Worm (Caenorhabditis elegans) whole organism, young adult: ENCODE results near the gene nse-4.

Experiments used
- B0336.3 ChIP-seq: fragments of 200-800 bp; sonication (Bioruptor generic); IDR thresholded peaks from 2 replicates; pipeline ENCODE4 v1.3.6; 2022; ENCODE audit warnings: missing genetic modification characterization, missing compliant biosample characterization
- C17E4.6 ChIP-seq: fragments of 200-800 bp; sonication (Bioruptor generic); IDR thresholded peaks from 2 replicates; pipeline ENCODE4 v1.3.6; 2022; ENCODE audit warnings: missing genetic modification reagents, missing genetic modification characterization, missing compliant biosample characterization
- F39B2.1 ChIP-seq: fragments of 200-800 bp; sonication (Bioruptor generic); IDR thresholded peaks from 2 replicates; pipeline ENCODE4 v1.3.6; 2022; ENCODE audit warnings: missing genetic modification reagents, missing genetic modification characterization, missing compliant biosample characterization
- F49E8.2 ChIP-seq: sonication (generic microtip); optimal IDR thresholded peaks from 3 replicates; lab custom pipeline; 2017; ENCODE audit warnings: missing genetic modification characterization, mild to moderate bottlenecking, missing compliant biosample characterization, antibody characterized with exemption, moderate library complexity; ENCODE audit not compliant: insufficient read depth
- F55B11.4 ChIP-seq: sonication (generic microtip); optimal IDR thresholded peaks from 2 replicates; lab custom pipeline; 2016; ENCODE audit warnings: missing compliant biosample characterization, missing genetic modification characterization, borderline replicate concordance; ENCODE audit not compliant: insufficient read depth
- F57C9.4 ChIP-seq: sonication (generic microtip); optimal IDR thresholded peaks from 2 replicates; lab custom pipeline; 2017; ENCODE audit warnings: mild to moderate bottlenecking, missing genetic modification characterization, missing compliant biosample characterization
- Y53G8AR.9 ChIP-seq: fragments of 200-800 bp; sonication (Bioruptor generic); conservative IDR thresholded peaks from 2 replicates; pipeline ENCODE4 v1.3.6; 2022; ENCODE audit warnings: missing genetic modification reagents, missing genetic modification characterization, missing compliant biosample characterization
- Y56A3A.18 ChIP-seq: fragments of 200-800 bp; sonication (Bioruptor generic); IDR thresholded peaks from 2 replicates; pipeline ENCODE4 v1.3.6; 2022; ENCODE audit warnings: missing genetic modification reagents, missing genetic modification characterization, missing compliant biosample characterization
- Y67H2A.10 ChIP-seq: fragments of 200-800 bp; sonication (Bioruptor generic); conservative IDR thresholded peaks from 2 replicates; pipeline ENCODE4 v1.3.6; 2022; ENCODE audit warnings: missing genetic modification reagents, missing genetic modification characterization, missing compliant biosample characterization
- athp-1 ChIP-seq: sonication (generic microtip); optimal IDR thresholded peaks from 2 replicates; lab custom pipeline; 2017; ENCODE audit warnings: mild to moderate bottlenecking, missing genetic modification characterization, missing compliant biosample characterization
- bed-1 ChIP-seq: fragments of 200-800 bp; sonication (Bioruptor generic); IDR thresholded peaks from 2 replicates; pipeline ENCODE4 v1.3.6; 2022; ENCODE audit warnings: missing genetic modification reagents, missing genetic modification characterization, missing compliant biosample characterization
- ceh-100 ChIP-seq: fragments of 200-800 bp; sonication (Bioruptor generic); IDR thresholded peaks from 2 replicates; pipeline ENCODE4 v1.3.6; 2022; ENCODE audit warnings: missing genetic modification reagents, missing genetic modification characterization, missing compliant biosample characterization
- ceh-40 ChIP-seq: fragments of 200-800 bp; sonication (Bioruptor generic); IDR thresholded peaks from 2 replicates; pipeline ENCODE4 v1.3.6; 2022; ENCODE audit warnings: missing genetic modification characterization, missing compliant biosample characterization
- ceh-58 ChIP-seq: fragments of 200-800 bp; sonication (Bioruptor generic); IDR thresholded peaks from 2 replicates; pipeline ENCODE4 v1.3.6; 2022; ENCODE audit warnings: missing genetic modification characterization, missing compliant biosample characterization
- ceh-79 ChIP-seq: sonication (generic microtip); optimal IDR thresholded peaks from 2 replicates; lab custom pipeline; 2017; ENCODE audit warnings: mild to moderate bottlenecking, missing genetic modification characterization, missing compliant biosample characterization
- die-1 ChIP-seq: sonication (generic microtip); optimal IDR thresholded peaks from 2 replicates; lab custom pipeline; 2016; ENCODE audit warnings: missing genotype, mild to moderate bottlenecking, missing genetic modification characterization, missing compliant biosample characterization
- dox-1 ChIP-seq: fragments of 200-800 bp; sonication (Bioruptor generic); IDR thresholded peaks from 2 replicates; pipeline ENCODE4 v1.3.6; 2022; ENCODE audit warnings: missing genetic modification reagents, missing genetic modification characterization, missing compliant biosample characterization
- dpl-1 ChIP-seq: fragments of 150-350 bp; optimal IDR thresholded peaks from 2 replicates; lab custom pipeline; 2014; ENCODE audit warnings: missing biosample characterization, missing genetic modification reagents, missing genetic modification characterization
- egl-18 ChIP-seq: fragments of 200-800 bp; sonication (Bioruptor generic); IDR thresholded peaks from 2 replicates; pipeline ENCODE4 v1.3.6; 2022; ENCODE audit warnings: missing genetic modification reagents, missing genetic modification characterization, missing compliant biosample characterization
- egl-44 ChIP-seq: fragments of 200-800 bp; sonication (Bioruptor generic); IDR thresholded peaks from 2 replicates; pipeline ENCODE4 v1.3.6; 2022; ENCODE audit warnings: missing genetic modification reagents, missing genetic modification characterization, missing compliant biosample characterization
- fkh-3 ChIP-seq: sonication (generic microtip); optimal IDR thresholded peaks from 2 replicates; lab custom pipeline; 2016; ENCODE audit warnings: mild to moderate bottlenecking, missing genetic modification characterization, missing compliant biosample characterization
- hrde-1 ChIP-seq: sonication (generic microtip); optimal IDR thresholded peaks from 2 replicates; lab custom pipeline; 2016; ENCODE audit warnings: missing genetic modification characterization, mild to moderate bottlenecking, missing compliant biosample characterization, moderate library complexity, missing genotype, missing genetic modification reagents, borderline replicate concordance
- lin-40 ChIP-seq: sonication (generic microtip); optimal IDR thresholded peaks from 2 replicates; lab custom pipeline; 2016; ENCODE audit warnings: missing genetic modification characterization, mild to moderate bottlenecking, missing compliant biosample characterization, missing genotype, missing genetic modification reagents
- lin-54 ChIP-seq: fragments of 200-800 bp; sonication (Bioruptor generic); optimal IDR thresholded peaks from 2 replicates; lab custom pipeline; 2018; ENCODE audit warnings: mild to moderate bottlenecking, missing genetic modification characterization, missing compliant biosample characterization
- lir-1 ChIP-seq: fragments of 200-800 bp; sonication (Bioruptor generic); conservative IDR thresholded peaks from 2 replicates; pipeline ENCODE4 v1.3.6; 2022; ENCODE audit warnings: missing genetic modification reagents, missing genetic modification characterization, missing compliant biosample characterization
- madf-10 ChIP-seq: sonication (generic microtip); optimal IDR thresholded peaks from 2 replicates; lab custom pipeline; 2016; ENCODE audit warnings: mild to moderate bottlenecking, missing genetic modification characterization, missing compliant biosample characterization
- madf-8 ChIP-seq: fragments of 200-800 bp; sonication (Bioruptor generic); conservative IDR thresholded peaks from 2 replicates; pipeline ENCODE4 v1.3.6; 2022; ENCODE audit warnings: missing genetic modification reagents, missing genetic modification characterization, missing compliant biosample characterization
- nfyb-1 ChIP-seq: fragments of 200-800 bp; sonication (Bioruptor generic); IDR thresholded peaks from 2 replicates; pipeline ENCODE4 v1.3.6; 2022; ENCODE audit warnings: missing genetic modification reagents, missing genetic modification characterization, missing compliant biosample characterization
- rec-8 ChIP-seq, 2 experiments: sonication (generic microtip); optimal IDR thresholded peaks; 2 replicates each; lab custom pipeline; 2016; ENCODE audit warnings: mild to moderate bottlenecking in 2 of 2, missing genetic modification characterization in 2 of 2, missing genetic modification reagents in 2 of 2, missing genotype in 2 of 2, missing biosample characterization in 1 of 2, missing compliant biosample characterization in 1 of 2, moderate library complexity in 1 of 2
- repo-1 ChIP-seq: sonication (generic microtip); optimal IDR thresholded peaks from 2 replicates; lab custom pipeline; 2017; ENCODE audit warnings: mild to moderate bottlenecking, missing genetic modification characterization, missing compliant biosample characterization
- rpc-1 ChIP-seq, 2 experiments: fragments of 150-350 bp in 1 of 2; sonication (generic microtip) in 1 of 2; optimal IDR thresholded peaks; 2 replicates each; lab custom pipeline; 2014 to 2018; ENCODE audit warnings: missing biosample characterization in 1 of 2, missing genetic modification characterization in 1 of 2, missing genetic modification reagents in 1 of 2, missing genotype in 1 of 2
- sea-2 ChIP-seq: fragments of 200-800 bp; sonication (Bioruptor generic); IDR thresholded peaks from 2 replicates; pipeline ENCODE4 v1.3.6; 2022; ENCODE audit warnings: missing genetic modification characterization, missing compliant biosample characterization
- snpc-1.1 ChIP-seq: sonication (generic microtip); optimal IDR thresholded peaks from 2 replicates; lab custom pipeline; 2017; ENCODE audit warnings: missing genetic modification characterization, mild to moderate bottlenecking, missing compliant biosample characterization, antibody characterized with exemption, moderate library complexity, missing genotype, missing genetic modification reagents; ENCODE audit not compliant: insufficient read depth
- snpc-1.3 ChIP-seq: sonication (generic microtip); optimal IDR thresholded peaks from 2 replicates; lab custom pipeline; 2017; ENCODE audit warnings: missing genetic modification characterization, mild to moderate bottlenecking, missing compliant biosample characterization, antibody characterized with exemption, moderate library complexity, missing genotype, missing genetic modification reagents; ENCODE audit not compliant: insufficient read depth
- snpc-4 ChIP-seq, 5 experiments: fragments of 150-350 bp in 1 of 5; sonication (generic microtip) in 4 of 5; optimal IDR thresholded peaks; 2 replicates each; lab custom pipeline; 2014 to 2018; ENCODE audit warnings: missing genetic modification characterization in 5 of 5, missing biosample characterization in 3 of 5, antibody characterized with exemption in 2 of 5, mild to moderate bottlenecking in 2 of 5, missing compliant biosample characterization in 2 of 5, missing genotype in 2 of 5, moderate library complexity in 2 of 5, missing genetic modification reagents in 1 of 5
- unc-62 ChIP-seq: fragments of 150-350 bp; optimal IDR thresholded peaks from 2 replicates; lab custom pipeline; 2014; ENCODE audit warnings: missing biosample characterization, missing genetic modification reagents, missing genetic modification characterization

Gene nse-4

ce11 chrIV:11526189-11526588, 45.5 kb downstream of the nse-4 start:
- no peak for TF ChIP-seq madf-10 (tag; lab: Kevin White, UChicago)
- 0 out of 2 replicates have a peak, but pooled peaks have one; percentile 11 for TF ChIP-seq Y53G8AR.9 (GFP tag; lab: Robert Waterston, UW)
- no peak for TF ChIP-seq snpc-1.1 (tag; lab: Kevin White, UChicago)
- TF ChIP-seq lin-54 (GFP tag; lab: Kevin White, UChicago) = no peak
- no peak for TF ChIP-seq lir-1 (GFP tag; lab: Robert Waterston, UW)
- no peak for TF ChIP-seq F49E8.2 (tag; lab: Kevin White, UChicago)
- TF ChIP-seq dpl-1 = no peak
- TF ChIP-seq Y56A3A.18 = peak; percentile 54; the same call in 1 of the 2 replicates
- no peak for TF ChIP-seq rec-8 (tag; optimal IDR thresholded peaks at IDR 0.05; lab: Kevin White, UChicago)
- TF ChIP-seq ceh-100 = no peak
- TF ChIP-seq snpc-1.3 = no peak
- no peak for TF ChIP-seq B0336.3
- TF ChIP-seq ceh-58 (GFP tag; lab: Robert Waterston, UW) = no peak
- no peak for TF ChIP-seq egl-18 (GFP tag; lab: Robert Waterston, UW)
- TF ChIP-seq nfyb-1 = no peak
- TF ChIP-seq C17E4.6 (GFP tag; lab: Robert Waterston, UW) = no peak
- TF ChIP-seq ceh-40 = no peak

- TF ChIP-seq lir-1 (GFP tag; lab: Robert Waterston, UW) (no peak), F39B2.1 (GFP tag; lab: Robert Waterston, UW) (no peak), rpc-1 (optimal IDR thresholded peaks at IDR 0.05; lab: Kevin White, UChicago) (no peak), rpc-1 (tag; optimal IDR thresholded peaks at IDR 0.05; lab: Kevin White, UChicago) (no peak), die-1 (tag; lab: Kevin White, UChicago) (no peak), Y67H2A.10 (GFP tag; lab: Robert Waterston, UW) (no peak), bed-1 (GFP tag; lab: Robert Waterston, UW) (no peak), fkh-3 (peak; percentile 16), repo-1 (tag; lab: Kevin White, UChicago) (no peak), athp-1 (tag; lab: Kevin White, UChicago) (peak; percentile 28), hrde-1 (peak; percentile 7), F57C9.4 (no peak), unc-62 (GFP tag; lab: Kevin White, UChicago) (no peak), egl-44 (GFP tag; lab: Robert Waterston, UW) (no peak), lin-54 (GFP tag; lab: Kevin White, UChicago) (peak; percentile 28), rec-8 (tag; optimal IDR thresholded peaks at IDR 0.05; lab: Kevin White, UChicago) (no peak), madf-8 (no peak), sea-2 (GFP tag; lab: Robert Waterston, UW) (no peak), F55B11.4 (tag; lab: Kevin White, UChicago) (no peak), lin-40 (tag; lab: Kevin White, UChicago) (no peak), snpc-4 (GFP tag; optimal IDR thresholded peaks at IDR 0.05; lab: Kevin White, UChicago) (no peak), snpc-4 (tag; optimal IDR thresholded peaks at IDR 0.05; lab: Kevin White, UChicago) (no peak), ceh-79 (tag; lab: Kevin White, UChicago) (peak; percentile 6), dox-1 (GFP tag; lab: Robert Waterston, UW) (no peak)
- TF ChIP-seq, all 124 proteins: peak for 5
Observed at ce11 chrIV:11527752-11528151, 47.1 kb downstream of the nse-4 start, which contains the start of gene M04B2.2. Gene M04B2.2, plus strand, starts transcription at chrIV:11528052.
